Worm (Caenorhabditis elegans) whole organism, late embryonic: ENCODE data around the gene F07F6.1.

Experiments
- C38D4.7 ChIP-seq: fragments of 200-800 bp; sonication (Bioruptor generic); optimal IDR thresholded peaks from 2 replicates; lab custom pipeline; 2018; ENCODE audit warnings: mild to moderate bottlenecking, missing genetic modification characterization, moderate library complexity, missing compliant biosample characterization
- K09A11.1 ChIP-seq: sonication (generic microtip); optimal IDR thresholded peaks from 2 replicates; lab custom pipeline; 2017; ENCODE audit warnings: antibody characterized with exemption, mild to moderate bottlenecking, missing genetic modification characterization, missing compliant biosample characterization; ENCODE audit not compliant: insufficient read depth
- ahr-1 ChIP-seq: sonication (generic microtip); optimal IDR thresholded peaks from 2 replicates; lab custom pipeline; 2016; ENCODE audit warnings: missing genetic modification characterization, missing compliant biosample characterization
- ama-1 ChIP-seq: fragments of 150-350 bp; optimal IDR thresholded peaks from 2 replicates; lab custom pipeline; 2014
- ceh-14 ChIP-seq: sonication (generic microtip); optimal IDR thresholded peaks from 2 replicates; lab custom pipeline; 2016; ENCODE audit warnings: missing genotype, missing genetic modification characterization, missing compliant biosample characterization
- ceh-19 ChIP-seq: fragments of 200-800 bp; sonication (Bioruptor generic); optimal IDR thresholded peaks from 2 replicates; lab custom pipeline; 2018; ENCODE audit warnings: mild to moderate bottlenecking, missing genetic modification characterization, missing compliant biosample characterization
- ceh-2 ChIP-seq: sonication (generic microtip); optimal IDR thresholded peaks from 2 replicates; lab custom pipeline; 2016; ENCODE audit warnings: missing genotype, missing genetic modification characterization, missing compliant biosample characterization
- ceh-24 ChIP-seq: sonication (generic microtip); optimal IDR thresholded peaks from 2 replicates; lab custom pipeline; 2016; ENCODE audit warnings: mild to moderate bottlenecking, missing genetic modification characterization, missing compliant biosample characterization
- ceh-31 ChIP-seq: sonication (generic microtip); optimal IDR thresholded peaks from 2 replicates; lab custom pipeline; 2016; ENCODE audit warnings: missing genetic modification characterization, missing compliant biosample characterization
- ceh-34 ChIP-seq: sonication (generic microtip); optimal IDR thresholded peaks from 2 replicates; lab custom pipeline; 2016; ENCODE audit warnings: mild to moderate bottlenecking, missing genetic modification characterization, missing compliant biosample characterization
- ceh-48 ChIP-seq: sonication (generic microtip); optimal IDR thresholded peaks from 2 replicates; lab custom pipeline; 2016; ENCODE audit warnings: missing genetic modification characterization, inconsistent platforms, missing compliant biosample characterization
- che-1 ChIP-seq: sonication (generic microtip); optimal IDR thresholded peaks from 2 replicates; lab custom pipeline; 2016; ENCODE audit warnings: mild to moderate bottlenecking, missing genetic modification characterization, missing compliant biosample characterization
- elt-2 ChIP-seq: sonication (generic microtip); optimal IDR thresholded peaks from 2 replicates; lab custom pipeline; 2016; ENCODE audit warnings: missing genetic modification reagents, missing genetic modification characterization, missing compliant biosample characterization
- ets-4 ChIP-seq: sonication (generic microtip); optimal IDR thresholded peaks from 2 replicates; lab custom pipeline; 2016; ENCODE audit warnings: missing genetic modification characterization, missing compliant biosample characterization
- eyg-1 ChIP-seq: sonication (generic microtip); optimal IDR thresholded peaks from 2 replicates; lab custom pipeline; 2016; ENCODE audit warnings: missing genotype, missing genetic modification characterization, missing compliant biosample characterization
- fax-1 ChIP-seq: sonication (generic microtip); optimal IDR thresholded peaks from 2 replicates; lab custom pipeline; 2016; ENCODE audit warnings: missing genotype, missing genetic modification characterization, missing compliant biosample characterization
- fkh-10 ChIP-seq: fragments of 150-350 bp; optimal IDR thresholded peaks from 2 replicates; lab custom pipeline; 2014; ENCODE audit warnings: missing biosample characterization, missing genetic modification reagents, missing genetic modification characterization
- fkh-6 ChIP-seq: sonication (generic microtip); optimal IDR thresholded peaks from 2 replicates; lab custom pipeline; 2016; ENCODE audit warnings: missing genetic modification characterization, missing compliant biosample characterization
- hlh-15 ChIP-seq: sonication (generic microtip); optimal IDR thresholded peaks from 2 replicates; lab custom pipeline; 2016; ENCODE audit warnings: missing genetic modification characterization, missing compliant biosample characterization
- hlh-30 ChIP-seq: sonication (generic microtip); optimal IDR thresholded peaks from 2 replicates; lab custom pipeline; 2017; ENCODE audit warnings: antibody characterized with exemption, missing genetic modification characterization, missing compliant biosample characterization; ENCODE audit not compliant: insufficient read depth
- madf-2 ChIP-seq: sonication (generic microtip); optimal IDR thresholded peaks from 2 replicates; lab custom pipeline; 2017; ENCODE audit warnings: missing genetic modification characterization, missing compliant biosample characterization
- mec-3 ChIP-seq: sonication (generic microtip); optimal IDR thresholded peaks from 2 replicates; lab custom pipeline; 2016; ENCODE audit warnings: borderline replicate concordance, missing genetic modification characterization, missing compliant biosample characterization
- nfya-1 ChIP-seq: sonication (generic microtip); optimal IDR thresholded peaks from 2 replicates; lab custom pipeline; 2017; ENCODE audit warnings: missing genetic modification characterization, mild to moderate bottlenecking, missing compliant biosample characterization, antibody characterized with exemption, moderate library complexity
- nhr-11 ChIP-seq: fragments of 150-350 bp; optimal IDR thresholded peaks from 2 replicates; lab custom pipeline; 2014; ENCODE audit warnings: missing biosample characterization, missing genetic modification characterization
- pag-3 ChIP-seq: sonication (generic microtip); optimal IDR thresholded peaks from 2 replicates; lab custom pipeline; 2016; ENCODE audit warnings: missing compliant biosample characterization, missing genetic modification characterization, borderline replicate concordance
- pax-1 ChIP-seq: fragments of 150-350 bp; optimal IDR thresholded peaks from 2 replicates; lab custom pipeline; 2014; ENCODE audit warnings: missing biosample characterization, missing genetic modification characterization
- pha-2 ChIP-seq: sonication (generic microtip); optimal IDR thresholded peaks from 2 replicates; lab custom pipeline; 2017; ENCODE audit warnings: mild to moderate bottlenecking, missing genetic modification characterization, missing compliant biosample characterization
- pha-4 ChIP-seq: fragments of 150-350 bp; optimal IDR thresholded peaks from 2 replicates; lab custom pipeline; 2018; ENCODE audit warnings: missing biosample characterization, missing genetic modification reagents, missing genetic modification characterization
- pqm-1 ChIP-seq: sonication (generic microtip); optimal IDR thresholded peaks from 2 replicates; lab custom pipeline; 2016; ENCODE audit warnings: missing genetic modification characterization, missing compliant biosample characterization
- pros-1 ChIP-seq: fragments of 150-350 bp; optimal IDR thresholded peaks from 2 replicates; lab custom pipeline; 2014; ENCODE audit warnings: missing biosample characterization, missing genetic modification reagents, missing genetic modification characterization
- ref-2 ChIP-seq: sonication (generic microtip); optimal IDR thresholded peaks from 2 replicates; lab custom pipeline; 2016; ENCODE audit warnings: missing genetic modification characterization, missing compliant biosample characterization
- sdc-2 ChIP-seq: sonication (generic microtip); optimal IDR thresholded peaks from 2 replicates; lab custom pipeline; 2016; ENCODE audit warnings: missing genotype, missing genetic modification characterization, missing compliant biosample characterization
- syd-9 ChIP-seq: sonication (generic microtip); optimal IDR thresholded peaks from 2 replicates; lab custom pipeline; 2016; ENCODE audit warnings: mild to moderate bottlenecking, missing genetic modification characterization, moderate library complexity, missing compliant biosample characterization
- tbx-2 ChIP-seq: sonication (generic microtip); optimal IDR thresholded peaks from 2 replicates; lab custom pipeline; 2016; ENCODE audit warnings: missing genetic modification characterization, missing compliant biosample characterization
- tbx-7 ChIP-seq: sonication (generic microtip); optimal IDR thresholded peaks from 2 replicates; lab custom pipeline; 2016; ENCODE audit warnings: missing genotype, missing genetic modification characterization, missing compliant biosample characterization
- ttx-3 ChIP-seq: sonication (generic microtip); optimal IDR thresholded peaks from 2 replicates; lab custom pipeline; 2016; ENCODE audit warnings: missing genetic modification reagents, missing genetic modification characterization, missing compliant biosample characterization
- unc-55 ChIP-seq: sonication (generic microtip); optimal IDR thresholded peaks from 2 replicates; lab custom pipeline; 2017; ENCODE audit warnings: missing biosample characterization, missing genetic modification reagents, missing genetic modification characterization
- zip-5 ChIP-seq: sonication (generic microtip); optimal IDR thresholded peaks from 2 replicates; lab custom pipeline; 2016; ENCODE audit warnings: missing genetic modification characterization, missing compliant biosample characterization

F07F6.1 gene

DNA sequence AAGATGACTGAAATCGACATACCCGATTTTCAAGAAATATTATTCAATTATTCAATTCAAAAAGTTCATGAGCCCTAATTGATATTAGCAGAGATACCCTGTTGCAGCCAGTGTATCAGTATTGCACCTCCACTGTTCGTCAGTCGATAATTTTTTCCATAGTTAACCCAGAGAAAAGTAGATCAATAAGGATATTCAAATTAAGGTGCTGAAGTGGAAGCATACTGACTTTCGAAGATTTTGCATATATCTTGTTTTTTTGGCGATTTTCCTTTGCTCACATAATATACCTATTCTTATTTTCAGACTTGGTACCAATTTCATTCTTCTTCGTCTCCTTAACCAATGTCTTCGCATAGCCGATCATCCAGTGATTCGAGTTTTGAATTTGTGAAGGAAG is 18.8 kb upstream of the F07F6.1 start, which contains the start of gene EEED8.15:
Gene EEED8.15 (plus strand): TSS at position 301 of the 400 bp plus-strand sequence.
- no peak for TF ChIP-seq pag-3
- TF ChIP-seq eyg-1 = no peak
- TF ChIP-seq C38D4.7 (GFP tag; lab: Kevin White, UChicago) = no peak
- TF ChIP-seq ceh-19 (GFP tag; lab: Kevin White, UChicago) = no peak
- no peak for TF ChIP-seq ceh-48 (tag; lab: Kevin White, UChicago)
- TF ChIP-seq zip-5 = no peak
- TF ChIP-seq pha-4 (tag; lab: Kevin White, UChicago) = no peak
- TF ChIP-seq pha-2 (tag; lab: Kevin White, UChicago) = no peak

DNA sequence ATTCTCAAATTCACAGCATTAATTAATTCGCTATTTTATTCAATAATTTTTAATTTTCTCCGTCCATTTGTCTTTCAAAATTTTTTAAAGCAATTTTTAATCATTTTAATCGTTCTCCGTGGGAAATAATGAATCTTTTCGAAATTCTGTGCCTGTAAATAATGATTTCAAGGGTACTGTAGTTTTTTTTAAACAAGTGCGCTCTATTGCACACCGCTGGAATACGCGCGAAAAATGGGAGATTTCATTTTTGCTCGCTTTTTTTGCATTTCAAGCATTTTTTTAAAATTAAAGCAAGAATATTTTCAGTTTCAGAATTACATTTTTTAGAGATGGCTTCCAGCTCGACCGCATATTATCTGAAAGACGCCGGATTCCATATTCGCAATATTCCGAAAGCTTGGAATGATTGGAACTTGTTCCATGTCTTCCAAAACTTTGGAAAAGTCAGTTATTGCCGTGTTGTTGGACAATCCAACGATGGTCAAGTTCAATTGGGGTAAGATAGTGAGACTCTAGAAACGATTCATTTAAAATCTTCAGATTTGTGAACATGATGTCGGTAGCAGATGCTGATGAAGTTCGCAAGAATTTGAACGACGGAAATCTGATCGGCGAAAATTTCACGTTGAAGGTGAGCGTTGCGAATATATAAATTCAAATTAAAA is 16.6 kb upstream of the F07F6.1 start, which contains the start of gene tofu-6:
Gene tofu-6 (plus strand): TSS at position 302 of the 668 bp plus-strand sequence.
- TF ChIP-seq ref-2 (tag; lab: Kevin White, UChicago) = no peak
- TF ChIP-seq, all 69 proteins: peak for 0

DNA sequence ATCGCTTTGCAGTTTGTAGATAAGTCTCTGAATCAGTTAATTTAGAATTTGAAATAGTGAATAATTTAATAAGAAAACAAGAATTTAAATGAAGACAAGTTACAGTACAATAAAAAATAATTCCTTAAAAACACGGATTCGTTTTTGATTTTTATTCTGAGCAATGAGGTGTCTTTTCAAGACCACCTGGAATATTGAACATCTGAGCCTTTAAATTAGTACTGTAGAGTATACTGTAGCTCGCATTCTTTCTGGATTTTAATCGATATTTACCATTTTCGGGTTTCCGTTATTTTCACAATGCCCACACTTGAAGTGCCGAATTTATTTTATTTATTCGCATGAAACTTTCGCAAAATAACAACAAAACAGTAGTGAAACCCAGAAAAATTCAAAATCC is 13.9 kb upstream of the F07F6.1 start, which contains the start of gene F07F6.7:
Gene F07F6.7 (minus strand): TSS at position 27 of the 400 bp plus-strand sequence.
- no peak for TF ChIP-seq tbx-7 (tag; lab: Kevin White, UChicago)
- no peak for TF ChIP-seq ceh-48 (tag; lab: Kevin White, UChicago)
- TF ChIP-seq mec-3 = no peak
- no peak for TF ChIP-seq ahr-1 (tag; lab: Kevin White, UChicago)

DNA sequence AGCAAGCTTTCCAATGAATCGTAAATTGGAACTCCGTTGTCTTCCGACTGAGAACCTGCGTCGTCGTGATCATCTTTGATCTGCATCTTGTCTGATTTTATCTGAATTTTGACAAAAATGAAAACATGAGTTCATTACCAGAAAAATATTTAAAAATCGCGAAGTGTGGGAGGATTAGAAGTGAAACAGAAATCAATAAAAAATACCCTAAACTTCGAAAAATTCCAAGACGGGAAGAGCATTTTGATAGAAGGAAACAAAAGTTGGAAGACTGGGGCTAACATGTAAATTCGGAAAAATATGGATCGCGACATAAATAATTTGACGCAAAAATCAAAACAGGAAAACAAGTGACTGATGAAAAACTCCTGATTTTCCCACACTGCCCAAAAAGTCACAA is 12.1 kb upstream of the F07F6.1 start, which contains the start of gene F07F6.8:
Gene F07F6.8 (minus strand): TSS at position 101 of the 400 bp plus-strand sequence.
- TF ChIP-seq ama-1 = no peak
- TF ChIP-seq ceh-34 (tag; lab: Kevin White, UChicago) = no peak
- TF ChIP-seq hlh-30 (tag; lab: Kevin White, UChicago) = no peak
- no peak for TF ChIP-seq syd-9 (tag; lab: Kevin White, UChicago)
- no peak for TF ChIP-seq K09A11.1 (tag; lab: Kevin White, UChicago)
- TF ChIP-seq ceh-19 (GFP tag; lab: Kevin White, UChicago) = no peak
- TF ChIP-seq fax-1 (tag; lab: Kevin White, UChicago) = no peak
- TF ChIP-seq pros-1 (tag; lab: Kevin White, UChicago) = no peak
- TF ChIP-seq ceh-48 (tag; lab: Kevin White, UChicago) = no peak
- no peak for TF ChIP-seq fkh-10 (GFP tag; lab: Kevin White, UChicago)

DNA sequence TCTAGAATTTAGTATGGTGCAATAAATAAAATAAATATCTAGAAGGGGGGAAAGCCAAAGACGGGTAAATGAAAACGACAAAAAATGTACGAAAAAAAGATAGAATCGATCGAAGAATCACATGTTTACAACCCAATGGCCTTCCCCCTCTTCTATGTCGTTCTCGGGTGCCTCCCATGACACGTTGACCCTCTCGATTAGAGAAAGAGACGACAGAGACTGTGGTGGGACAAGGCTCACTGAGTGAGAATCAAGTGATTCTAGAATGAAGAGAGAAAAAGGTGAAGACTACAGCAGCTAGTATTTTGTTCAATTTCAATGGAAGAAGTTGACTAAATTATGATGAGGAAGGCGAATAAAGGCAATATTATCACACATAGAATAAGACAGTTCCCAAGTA is 11.6 kb upstream of the F07F6.1 start:
- no peak for TF ChIP-seq ahr-1 (tag; lab: Kevin White, UChicago)
- no peak for TF ChIP-seq ref-2 (tag; lab: Kevin White, UChicago)
- no peak for TF ChIP-seq C38D4.7 (GFP tag; lab: Kevin White, UChicago)
- TF ChIP-seq hlh-15 (tag; lab: Kevin White, UChicago) = no peak
- TF ChIP-seq unc-55 = peak; percentile 33
- no peak for TF ChIP-seq ceh-2
- TF ChIP-seq che-1 = no peak
- no peak for TF ChIP-seq ceh-34 (tag; lab: Kevin White, UChicago)
- TF ChIP-seq hlh-30 (tag; lab: Kevin White, UChicago) = peak; percentile 95
- TF ChIP-seq nhr-11 (tag; lab: Kevin White, UChicago) = no peak
- TF ChIP-seq tbx-2 = peak; percentile 43
- no peak for TF ChIP-seq ets-4 (tag; lab: Kevin White, UChicago)
- TF ChIP-seq ceh-48 (tag; lab: Kevin White, UChicago) = no peak
- TF ChIP-seq sdc-2 (tag; lab: Kevin White, UChicago) = no peak
- TF ChIP-seq elt-2 = peak; percentile 74
- peak; percentile 6 for TF ChIP-seq ceh-31 (tag; lab: Kevin White, UChicago)
- no peak for TF ChIP-seq madf-2 (tag; lab: Kevin White, UChicago)
- TF ChIP-seq pqm-1 = no peak
- TF ChIP-seq ttx-3 (tag; lab: Kevin White, UChicago) = no peak
- TF ChIP-seq ceh-14 (tag; lab: Kevin White, UChicago) = no peak
- TF ChIP-seq nfya-1 (tag; lab: Kevin White, UChicago) = peak; percentile 61
- no peak for TF ChIP-seq ceh-24 (tag; lab: Kevin White, UChicago)
- TF ChIP-seq syd-9 (tag; lab: Kevin White, UChicago) = no peak
- TF ChIP-seq pax-1 = no peak
- no peak for TF ChIP-seq fkh-6 (tag; lab: Kevin White, UChicago)
- no peak for TF ChIP-seq K09A11.1 (tag; lab: Kevin White, UChicago)
- no peak for TF ChIP-seq fax-1 (tag; lab: Kevin White, UChicago)
- TF ChIP-seq, all 69 proteins: peak for 6
